Fruit fly (Drosophila melanogaster): ENCODE measurements around the gene Rev1.

Gene Rev1

DNA sequence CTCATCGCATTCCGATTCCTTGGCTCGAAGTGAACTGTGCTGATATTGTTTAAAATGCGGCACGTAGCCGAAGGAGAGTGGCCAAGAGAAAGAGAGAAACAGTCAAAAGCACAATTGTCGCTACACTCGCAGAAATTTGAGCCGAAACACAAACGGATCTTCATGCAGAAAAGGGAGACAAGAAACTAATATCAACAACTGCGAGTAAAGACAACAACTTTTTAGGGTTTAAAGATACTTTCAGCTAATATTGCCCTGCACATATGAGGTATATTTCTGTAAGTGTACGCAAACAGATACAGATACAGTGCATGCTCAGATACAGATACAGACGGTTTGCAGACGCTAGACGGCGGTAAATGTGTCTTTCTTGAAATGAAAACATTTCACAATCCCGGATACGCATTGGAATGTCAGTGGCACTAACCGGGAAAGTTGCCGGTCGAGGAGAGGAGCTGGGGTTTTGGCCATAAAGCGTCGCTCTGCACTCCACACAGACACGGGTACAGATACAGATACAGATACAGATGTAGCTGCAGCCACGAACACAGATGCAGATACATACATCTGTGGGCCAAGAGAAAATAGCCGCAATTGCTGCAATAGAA is 9.9 kb upstream of the Rev1 start:
- TF ChIP-seq Jra (GFP tag; optimal IDR thresholded peaks at IDR 0.05) = peak; percentile 64
- peak; percentile 87 for TF ChIP-seq rgr (GFP tag; optimal IDR thresholded peaks at IDR 0.05)
- TF ChIP-seq Sp1 (GFP tag; optimal IDR thresholded peaks at IDR 0.05) = peak; percentile 68
- TF ChIP-seq foxo (GFP tag; optimal IDR thresholded peaks at IDR 0.05) = peak in 1 of 2 experiments; percentile 88
- no peak for TF ChIP-seq dsf (GFP tag; optimal IDR thresholded peaks at IDR 0.05; ENCODE audit: borderline replicate concordance)
- no peak for TF ChIP-seq CrebA (GFP tag; optimal IDR thresholded peaks at IDR 0.05; ENCODE audit: borderline replicate concordance)
- TF ChIP-seq Rel (GFP tag; optimal IDR thresholded peaks at IDR 0.05) = no peak
- TF ChIP-seq Rel (tag; optimal IDR thresholded peaks at IDR 0.05) = no peak
- peak; percentile 85 for TF ChIP-seq ey (GFP tag; optimal IDR thresholded peaks at IDR 0.05)
- TF ChIP-seq CG9705 (GFP tag; optimal IDR thresholded peaks at IDR 0.05) = no peak
- no peak for TF ChIP-seq Dfd (GFP tag; optimal IDR thresholded peaks at IDR 0.05)
- TF ChIP-seq pan (optimal IDR thresholded peaks at IDR 0.05) = no peak
- peak; percentile 62 for TF ChIP-seq CG32264 (GFP tag; optimal IDR thresholded peaks at IDR 0.05)
- peak; percentile 67 for TF ChIP-seq sv (GFP tag; optimal IDR thresholded peaks at IDR 0.05)
- TF ChIP-seq Hnf4 (GFP tag; optimal IDR thresholded peaks at IDR 0.05) = peak; percentile 89
- no peak for TF ChIP-seq brk (GFP tag; optimal IDR thresholded peaks at IDR 0.05)
- no peak for TF ChIP-seq tai (GFP tag; optimal IDR thresholded peaks at IDR 0.05)
- peak; percentile 87 for TF ChIP-seq psq (GFP tag; optimal IDR thresholded peaks at IDR 0.05)
- TF ChIP-seq br (GFP tag; optimal IDR thresholded peaks at IDR 0.05) = peak; percentile 85
- TF ChIP-seq usp (GFP tag; optimal IDR thresholded peaks at IDR 0.05) = no peak
- peak; percentile 75 for TF ChIP-seq woc (GFP tag; optimal IDR thresholded peaks at IDR 0.05)
- no peak for TF ChIP-seq lola (GFP tag; optimal IDR thresholded peaks at IDR 0.05)
- TF ChIP-seq HLH106 (tag; optimal IDR thresholded peaks at IDR 0.05) = peak; percentile 70
- TF ChIP-seq dmrt93B (GFP tag; optimal IDR thresholded peaks at IDR 0.05) = peak; percentile 70
- TF ChIP-seq h (GFP tag; optimal IDR thresholded peaks at IDR 0.05) = peak; percentile 90
- TF ChIP-seq Mio (GFP tag; optimal IDR thresholded peaks at IDR 0.05) = no peak
- TF ChIP-seq sage (GFP tag; optimal IDR thresholded peaks at IDR 0.05) = peak; percentile 49
- TF ChIP-seq OdsH (GFP tag; optimal IDR thresholded peaks at IDR 0.05) = peak; percentile 82
- peak; percentile 88 for TF ChIP-seq fru (GFP tag; optimal IDR thresholded peaks at IDR 0.05)
- TF ChIP-seq dl (GFP tag; optimal IDR thresholded peaks at IDR 0.05; ENCODE audit: insufficient read depth in 1 of 2, partially characterized antibody in 2 of 2) = no peak

DNA sequence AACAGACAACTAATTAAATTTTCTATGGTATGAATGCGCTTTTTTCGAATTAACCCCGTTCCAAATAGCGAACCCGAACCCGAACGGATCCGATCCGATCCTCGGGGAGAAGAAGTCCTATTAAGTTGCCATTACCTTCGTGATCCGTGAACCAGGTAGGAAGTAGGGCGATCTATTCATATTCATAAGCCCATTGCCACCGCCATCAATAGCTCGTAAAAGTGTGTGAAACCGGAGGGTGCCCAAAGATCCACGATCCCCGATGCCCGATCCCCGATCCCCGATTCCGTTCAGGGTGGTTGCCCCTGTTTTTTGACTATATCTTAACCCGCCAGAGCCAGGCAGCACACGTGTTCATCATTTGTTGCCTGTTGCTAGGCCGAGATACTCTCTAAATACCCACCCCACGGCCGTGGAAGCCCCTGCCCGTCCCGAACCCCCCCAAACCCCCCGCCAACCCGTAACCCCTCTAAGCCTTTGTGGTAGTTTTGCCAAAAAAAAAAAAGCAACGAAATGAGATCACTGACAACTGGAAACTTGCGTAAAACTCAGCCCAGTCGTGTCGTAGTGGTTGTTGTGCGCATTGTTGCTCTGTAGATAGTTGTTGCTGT is 8.6 kb upstream of the Rev1 start:
- TF ChIP-seq CrebA (GFP tag; optimal IDR thresholded peaks at IDR 0.05; ENCODE audit: borderline replicate concordance) (no peak), dsf (GFP tag; optimal IDR thresholded peaks at IDR 0.05; ENCODE audit: borderline replicate concordance) (no peak), N (GFP tag; optimal IDR thresholded peaks at IDR 0.05) (no peak), psq (GFP tag; optimal IDR thresholded peaks at IDR 0.05) (no peak), dmrt93B (GFP tag; optimal IDR thresholded peaks at IDR 0.05) (no peak), h (GFP tag; optimal IDR thresholded peaks at IDR 0.05) (no peak), Vsx2 (GFP tag; optimal IDR thresholded peaks at IDR 0.05; ENCODE audit: partially characterized antibody) (no peak), foxo (GFP tag; optimal IDR thresholded peaks at IDR 0.05) (no peak), pan (optimal IDR thresholded peaks at IDR 0.05) (no peak), usp (GFP tag; optimal IDR thresholded peaks at IDR 0.05) (no peak), woc (GFP tag; optimal IDR thresholded peaks at IDR 0.05) (no peak)

DNA sequence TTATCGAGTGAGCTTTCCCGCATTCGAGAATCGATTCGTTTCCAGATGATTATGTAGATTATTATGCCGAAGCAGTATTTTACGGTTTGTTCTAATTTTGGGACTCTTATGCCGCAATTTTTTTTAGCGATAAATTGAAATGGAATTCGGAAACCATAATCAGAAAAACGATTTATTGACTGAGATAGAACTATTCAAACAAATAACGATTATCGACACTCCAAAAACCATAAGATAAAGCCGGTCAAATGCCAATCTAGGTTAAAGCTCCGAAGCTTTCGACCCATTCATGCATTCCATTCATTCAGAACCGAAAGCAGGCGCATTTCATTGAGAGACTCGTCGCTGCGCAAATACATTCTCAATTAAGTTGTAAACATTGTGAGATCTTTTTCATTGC is 6.6 kb upstream of the Rev1 start:
- TF ChIP-seq dmrt93B (GFP tag; optimal IDR thresholded peaks at IDR 0.05) (no peak), HLH106 (tag; optimal IDR thresholded peaks at IDR 0.05) (no peak), Vsx2 (GFP tag; optimal IDR thresholded peaks at IDR 0.05; ENCODE audit: partially characterized antibody) (no peak), lola (GFP tag; optimal IDR thresholded peaks at IDR 0.05) (no peak), dl (GFP tag; optimal IDR thresholded peaks at IDR 0.05; ENCODE audit: insufficient read depth in 1 of 2, partially characterized antibody in 2 of 2) (no peak), brk (GFP tag; optimal IDR thresholded peaks at IDR 0.05) (no peak), pan (optimal IDR thresholded peaks at IDR 0.05) (no peak), tai (GFP tag; optimal IDR thresholded peaks at IDR 0.05) (no peak), GATAd (GFP tag; optimal IDR thresholded peaks at IDR 0.05) (no peak), CG9705 (GFP tag; optimal IDR thresholded peaks at IDR 0.05) (no peak), sage (GFP tag; optimal IDR thresholded peaks at IDR 0.05) (no peak), usp (GFP tag; optimal IDR thresholded peaks at IDR 0.05) (no peak), rgr (GFP tag; optimal IDR thresholded peaks at IDR 0.05) (no peak), Myc (optimal IDR thresholded peaks at IDR 0.05) (no peak), dsf (GFP tag; optimal IDR thresholded peaks at IDR 0.05; ENCODE audit: borderline replicate concordance) (no peak), br (GFP tag; optimal IDR thresholded peaks at IDR 0.05) (no peak), fru (GFP tag; optimal IDR thresholded peaks at IDR 0.05) (no peak), Abd-B (GFP tag; optimal IDR thresholded peaks at IDR 0.05) (no peak)

Data from whole organism, wandering third instar larva.